Fruit fly (Drosophila melanogaster): ENCODE measurements around the gene CG10853.

DNA sequence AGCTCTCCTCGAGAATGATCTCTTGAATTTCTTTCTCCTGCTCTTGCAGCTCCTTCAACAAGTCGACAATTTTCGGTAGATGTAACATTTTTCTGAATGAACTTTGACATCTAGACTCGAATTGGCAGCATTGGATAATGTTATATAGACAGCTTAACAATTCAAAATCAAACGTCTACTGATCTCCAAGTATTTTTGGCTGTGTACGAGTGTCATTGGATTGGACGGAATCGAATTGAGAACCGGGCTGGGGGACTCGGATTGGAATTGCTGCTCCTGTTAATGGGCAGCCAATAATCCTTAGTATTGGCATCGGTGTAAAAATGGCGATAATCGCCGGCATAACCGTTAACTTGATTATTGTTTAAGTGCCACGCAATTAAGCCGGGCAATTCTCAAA is 1.5 kb downstream of the CG10853 start, which contains the start of gene CG14983:
- TF ChIP-seq CG32121 (GFP tag; IDR thresholded peaks at IDR 0.05) (no peak), CG4496 (GFP tag; IDR thresholded peaks at IDR 0.05) (no peak)
